Fruit fly (Drosophila melanogaster) whole organism, embryonic: ENCODE measurements around the gene kek4.
A peak's percentile ranks its signal among the peaks of the same experiment; 100 is the strongest.

ENCODE experiments used
- ATbp ChIP-seq: fragments of 200-800 bp; sonication (Bioruptor generic); optimal IDR thresholded peaks from 2 replicates; lab custom pipeline; 2017; ENCODE audit warnings: missing biosample characterization, mild to moderate bottlenecking, missing genetic modification characterization, missing genetic modification reagents
- CG12104 ChIP-seq: fragments of 200-800 bp; sonication (Bioruptor generic); optimal IDR thresholded peaks from 3 replicates; lab custom pipeline; 2016; ENCODE audit warnings: missing biosample characterization, missing genetic modification characterization
- CG1233 ChIP-seq: fragments of 200-800 bp; sonication (Bioruptor generic); optimal IDR thresholded peaks from 4 replicates; lab custom pipeline; 2018; ENCODE audit warnings: missing biosample characterization, mild to moderate bottlenecking, missing genetic modification characterization
- CG12942 ChIP-seq: fragments of 200-800 bp; sonication (Bioruptor generic); optimal IDR thresholded peaks from 3 replicates; lab custom pipeline; 2016; ENCODE audit warnings: missing biosample characterization, missing genetic modification characterization
- CG13775 ChIP-seq: fragments of 200-800 bp; sonication (Bioruptor generic); optimal IDR thresholded peaks from 3 replicates; lab custom pipeline; 2017; ENCODE audit warnings: missing biosample characterization, mild to moderate bottlenecking, missing genetic modification characterization
- CG15011 ChIP-seq: fragments of 200-800 bp; sonication (Bioruptor generic); optimal IDR thresholded peaks from 3 replicates; lab custom pipeline; 2018; ENCODE audit warnings: missing biosample characterization, mild to moderate bottlenecking, missing genetic modification characterization
- CG15514 ChIP-seq: fragments of 200-800 bp; sonication (Bioruptor generic); optimal IDR thresholded peaks from 3 replicates; lab custom pipeline; 2017; ENCODE audit warnings: missing biosample characterization, missing genetic modification characterization, mild to moderate bottlenecking, moderate library complexity, missing genetic modification reagents
- CG16813 ChIP-seq: fragments of 200-800 bp; sonication (Bioruptor generic); IDR thresholded peaks from 3 replicates; pipeline ENCODE4 v1.3.6; 2022; ENCODE audit warnings: missing biosample characterization, missing genetic modification characterization; ENCODE audit not compliant: partially characterized antibody
- CG17361 ChIP-seq: fragments of 200-800 bp; sonication (Bioruptor generic); IDR thresholded peaks from 3 replicates; pipeline ENCODE4 v1.3.6; 2022; ENCODE audit warnings: missing biosample characterization, missing genetic modification characterization
- CG18599 ChIP-seq: fragments of 200-800 bp; sonication (Bioruptor generic); optimal IDR thresholded peaks from 3 replicates; lab custom pipeline; 2017; ENCODE audit warnings: missing biosample characterization, missing genetic modification characterization, mild to moderate bottlenecking, moderate library complexity, missing genetic modification reagents
- CG2712 ChIP-seq: fragments of 200-800 bp; optimal IDR thresholded peaks from 3 replicates; lab custom pipeline; 2019; ENCODE audit warnings: missing biosample characterization, mild to moderate bottlenecking, missing genetic modification characterization, moderate library complexity
- CG3847 ChIP-seq: fragments of 200-800 bp; sonication (Bioruptor generic); IDR thresholded peaks from 2 replicates; pipeline ENCODE4 v1.3.6; 2022; ENCODE audit warnings: missing biosample characterization, missing genetic modification characterization
- CG4617 ChIP-seq: fragments of 200-800 bp; sonication (Bioruptor generic); optimal IDR thresholded peaks from 3 replicates; lab custom pipeline; 2016; ENCODE audit warnings: missing biosample characterization, missing genetic modification characterization, borderline replicate concordance
- CG6272 ChIP-seq: fragments of 200-800 bp; sonication (Bioruptor generic); IDR thresholded peaks from 2 replicates; pipeline ENCODE4 v1.3.6; 2022; ENCODE audit warnings: missing biosample characterization, missing genetic modification characterization
- CG8281 ChIP-seq: fragments of 200-800 bp; sonication (Bioruptor generic); optimal IDR thresholded peaks from 2 replicates; lab custom pipeline; 2018; ENCODE audit warnings: missing biosample characterization, mild to moderate bottlenecking, missing genetic modification characterization, moderate library complexity
- CG9215 ChIP-seq: fragments of 200-800 bp; sonication (Bioruptor generic); IDR thresholded peaks from 2 replicates; pipeline ENCODE4 v1.3.6; 2022; ENCODE audit warnings: missing biosample characterization, missing genetic modification characterization
- CG9437 ChIP-seq: fragments of 200-800 bp; sonication (Bioruptor generic); optimal IDR thresholded peaks from 2 replicates; lab custom pipeline; 2018; ENCODE audit warnings: missing biosample characterization, mild to moderate bottlenecking, missing genetic modification characterization
- CG9609 ChIP-seq: fragments of 200-800 bp; sonication (Bioruptor generic); optimal IDR thresholded peaks from 3 replicates; lab custom pipeline; 2016; ENCODE audit warnings: missing biosample characterization, missing genetic modification characterization
- CoRest ChIP-seq: fragments of 200-800 bp; sonication (Bioruptor generic); optimal IDR thresholded peaks from 3 replicates; lab custom pipeline; 2018; ENCODE audit warnings: missing biosample characterization, mild to moderate bottlenecking, missing genetic modification characterization, moderate library complexity
- Deaf1 ChIP-seq: fragments of 200-800 bp; optimal IDR thresholded peaks from 3 replicates; lab custom pipeline; 2019; ENCODE audit warnings: missing biosample characterization, mild to moderate bottlenecking, missing genetic modification characterization, moderate library complexity
- E2f2 ChIP-seq: fragments of 200-800 bp; sonication (Bioruptor generic); IDR thresholded peaks from 2 replicates; pipeline ENCODE4 v1.3.6; 2022; ENCODE audit warnings: missing biosample characterization, missing genetic modification characterization
- Ets65A ChIP-seq: fragments of 200-800 bp; sonication (Bioruptor generic); peaks from one replicate; lab custom pipeline; 2016; ENCODE audit warnings: missing biosample characterization, missing genetic modification characterization
- Max ChIP-seq: fragments of 200-800 bp; sonication (Bioruptor generic); optimal IDR thresholded peaks from 2 replicates; lab custom pipeline; 2016; ENCODE audit warnings: missing biosample characterization, mild to moderate bottlenecking, missing genetic modification characterization
- Med ChIP-seq: fragments of 200-800 bp; sonication (Bioruptor generic); peaks from one replicate; lab custom pipeline; 2016; ENCODE audit warnings: missing biosample characterization, missing genetic modification characterization, mild to moderate bottlenecking, inconsistent platforms, moderate library complexity
- Mes4 ChIP-seq: fragments of 200-800 bp; sonication (Bioruptor generic); optimal IDR thresholded peaks from 2 replicates; lab custom pipeline; 2016; ENCODE audit warnings: missing biosample characterization, missing genetic modification characterization
- NC2α ChIP-seq: fragments of 200-800 bp; sonication (Bioruptor generic); optimal IDR thresholded peaks from 2 replicates; lab custom pipeline; 2016; ENCODE audit warnings: missing biosample characterization, missing genetic modification characterization
- NK7.1 ChIP-seq: fragments of 200-800 bp; sonication (Bioruptor generic); optimal IDR thresholded peaks from 3 replicates; lab custom pipeline; 2016; ENCODE audit warnings: missing biosample characterization, missing genetic modification characterization
- NfI ChIP-seq: fragments of 200-800 bp; sonication (Bioruptor generic); optimal IDR thresholded peaks from 3 replicates; lab custom pipeline; 2018; ENCODE audit warnings: missing biosample characterization, mild to moderate bottlenecking, missing genetic modification characterization, moderate library complexity
- PHDP ChIP-seq: fragments of 200-800 bp; sonication (Bioruptor generic); optimal IDR thresholded peaks from 3 replicates; lab custom pipeline; 2018; ENCODE audit warnings: missing biosample characterization, mild to moderate bottlenecking, missing genetic modification characterization, moderate library complexity
- ara ChIP-seq: fragments of 200-800 bp; sonication (Bioruptor generic); IDR thresholded peaks from 2 replicates; pipeline ENCODE4 v1.3.6; 2022; ENCODE audit warnings: missing biosample characterization, missing genetic modification characterization
- caup ChIP-seq: fragments of 200-800 bp; sonication (Bioruptor generic); optimal IDR thresholded peaks from 3 replicates; lab custom pipeline; 2017; ENCODE audit warnings: missing biosample characterization, mild to moderate bottlenecking, missing genetic modification characterization, moderate library complexity; ENCODE audit not compliant: severe bottlenecking
- ci ChIP-seq: fragments of 200-800 bp; sonication (Bioruptor generic); IDR thresholded peaks from 3 replicates; pipeline ENCODE4 v1.3.6; 2022; ENCODE audit warnings: missing biosample characterization, missing genetic modification characterization
- crp ChIP-seq, 2 experiments: fragments of 200-800 bp; sonication (Bioruptor generic); optimal IDR thresholded peaks; 2 replicates in 1 of 2; 3 replicates in 1 of 2; lab custom pipeline; 2017; ENCODE audit warnings: missing biosample characterization in 2 of 2, missing genetic modification characterization in 2 of 2, mild to moderate bottlenecking in 1 of 2, moderate library complexity in 1 of 2
- dan ChIP-seq: fragments of 200-800 bp; sonication (Bioruptor generic); IDR thresholded peaks from 2 replicates; pipeline ENCODE4 v1.3.6; 2022; ENCODE audit warnings: missing biosample characterization, missing genetic modification characterization
- disco-r ChIP-seq: fragments of 200-800 bp; sonication (Bioruptor generic); optimal IDR thresholded peaks from 2 replicates; lab custom pipeline; 2016; ENCODE audit warnings: missing biosample characterization, missing genetic modification characterization
- gsb-n ChIP-seq: fragments of 200-800 bp; sonication (Bioruptor generic); optimal IDR thresholded peaks from 3 replicates; lab custom pipeline; 2018; ENCODE audit warnings: missing biosample characterization, mild to moderate bottlenecking, missing genetic modification characterization
- her ChIP-seq: fragments of 200-800 bp; sonication (Bioruptor generic); optimal IDR thresholded peaks from 2 replicates; lab custom pipeline; 2016; ENCODE audit warnings: missing biosample characterization, missing genetic modification characterization
- luna ChIP-seq: fragments of 200-800 bp; sonication (Bioruptor generic); optimal IDR thresholded peaks from 2 replicates; lab custom pipeline; 2016; ENCODE audit warnings: missing biosample characterization, missing genetic modification characterization
- mam ChIP-seq: fragments of 200-800 bp; sonication (Bioruptor generic); optimal IDR thresholded peaks from 3 replicates; lab custom pipeline; 2016; ENCODE audit warnings: missing biosample characterization, missing genetic modification characterization
- oc ChIP-seq: fragments of 200-800 bp; sonication (Bioruptor generic); optimal IDR thresholded peaks from 2 replicates; lab custom pipeline; 2018; ENCODE audit warnings: missing biosample characterization, mild to moderate bottlenecking, missing genetic modification characterization, moderate library complexity
- pum ChIP-seq: fragments of 200-800 bp; sonication (Bioruptor generic); optimal IDR thresholded peaks from 2 replicates; lab custom pipeline; 2016; ENCODE audit warnings: missing biosample characterization, missing genetic modification characterization
- sc ChIP-seq, 3 experiments: fragments of >200 bp in 2 of 3; fragments of 200-800 bp in 1 of 3; sonication (Bioruptor generic) in 1 of 3; optimal IDR thresholded peaks; 2 replicates in 2 of 3; 3 replicates in 1 of 3; lab custom pipeline; 2017; ENCODE audit warnings: mild to moderate bottlenecking in 1 of 3, missing biosample characterization in 1 of 3, missing genetic modification characterization in 1 of 3, missing genetic modification reagents in 1 of 3
- sisA ChIP-seq: fragments of 200-800 bp; sonication (Bioruptor generic); IDR thresholded peaks from 2 replicates; pipeline ENCODE4 v1.3.6; 2022; ENCODE audit warnings: missing biosample characterization, missing genetic modification characterization
- sug ChIP-seq: fragments of 200-800 bp; optimal IDR thresholded peaks from 2 replicates; lab custom pipeline; 2019; ENCODE audit warnings: missing biosample characterization, mild to moderate bottlenecking, missing genetic modification characterization, moderate library complexity
- tio ChIP-seq: fragments of 200-800 bp; sonication (Bioruptor generic); optimal IDR thresholded peaks from 2 replicates; lab custom pipeline; 2017; ENCODE audit warnings: missing biosample characterization, missing genetic modification characterization, inconsistent platforms
- trem ChIP-seq: fragments of 200-800 bp; optimal IDR thresholded peaks from 3 replicates; lab custom pipeline; 2019; ENCODE audit warnings: missing biosample characterization, mild to moderate bottlenecking, missing genetic modification characterization, moderate library complexity
- trh ChIP-seq: fragments of 200-800 bp; sonication (Bioruptor generic); optimal IDR thresholded peaks from 2 replicates; lab custom pipeline; 2016; ENCODE audit warnings: missing biosample characterization, missing genetic modification characterization
- ttk ChIP-seq: fragments of 200-800 bp; sonication (Bioruptor generic); IDR thresholded peaks from 2 replicates; pipeline ENCODE4 v2.1.2; 2022; ENCODE audit warnings: missing biosample characterization, missing genetic modification characterization
- wek ChIP-seq: fragments of 200-800 bp; sonication (Bioruptor generic); optimal IDR thresholded peaks from 3 replicates; lab custom pipeline; 2018; ENCODE audit warnings: missing biosample characterization, mild to moderate bottlenecking, missing genetic modification characterization, moderate library complexity

kek4 gene

DNA sequence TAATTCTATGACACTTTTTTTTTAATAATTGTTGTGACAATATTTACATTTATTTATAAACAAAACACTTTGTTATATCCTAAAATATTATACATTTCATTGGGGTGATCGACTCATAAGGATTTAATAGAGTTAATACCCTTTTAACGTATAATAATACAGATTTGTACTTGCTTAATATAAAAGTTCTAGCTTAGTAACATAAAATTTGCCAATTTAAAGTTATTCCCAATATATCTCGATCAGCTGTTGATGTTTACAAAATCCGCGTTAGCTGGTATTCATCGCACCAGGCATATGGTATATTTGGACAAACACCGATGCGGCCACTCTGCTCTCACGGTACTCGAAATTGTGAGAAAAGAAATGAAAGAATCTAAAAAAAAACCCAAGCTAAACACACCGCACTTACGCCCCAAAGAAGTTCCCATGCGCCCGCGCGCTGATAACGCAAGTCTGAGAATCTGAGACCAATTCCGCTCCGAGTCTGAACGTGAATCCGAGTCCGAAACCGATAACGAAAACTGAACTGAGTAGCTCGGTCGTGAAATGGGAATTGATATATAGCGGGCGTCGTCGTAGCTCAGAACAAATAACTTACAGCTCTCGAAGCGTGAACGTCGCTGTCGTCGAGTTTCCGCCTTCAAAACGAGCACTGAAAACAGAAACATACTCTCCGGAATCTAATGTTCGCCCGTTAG is 11.6 kb downstream of the kek4 start, which contains the start of gene Pect (continued):
- TF ChIP-seq gsb-n (tag; lab: Kevin White, UChicago): no peak
- TF ChIP-seq Max (GFP tag; lab: Kevin White, UChicago): no peak
- TF ChIP-seq CG3847 (GFP tag; lab: Robert Waterston, UW): 0 out of 2 replicates have a peak, but pooled peaks have one; percentile 28
- peak; percentile 52 for TF ChIP-seq CG13775 (GFP tag; lab: Kevin White, UChicago)
- no peak for TF ChIP-seq CG1233 (GFP tag; lab: Kevin White, UChicago)
- TF ChIP-seq CG4617: no peak
- TF ChIP-seq ara (GFP tag; lab: Robert Waterston, UW): no peak
- no peak for TF ChIP-seq Ets65A (GFP tag; lab: Kevin White, UChicago)
- TF ChIP-seq her (GFP tag; lab: Kevin White, UChicago): peak; percentile 98
- peak; percentile 95 for TF ChIP-seq Deaf1 (tag; lab: Kevin White, UChicago)
- TF ChIP-seq NK7.1 (GFP tag; lab: Kevin White, UChicago): no peak
- no peak for TF ChIP-seq pum (GFP tag; lab: Kevin White, UChicago)
- TF ChIP-seq CG18599 (GFP tag; lab: Kevin White, UChicago): no peak
- TF ChIP-seq dan (GFP tag; lab: Robert Waterston, UW): no peak
- TF ChIP-seq oc (tag; lab: Kevin White, UChicago): no peak
- TF ChIP-seq NfI: no peak
- TF ChIP-seq E2f2 (GFP tag; lab: Robert Waterston, UW): 0 out of 2 replicates have a peak, but pooled peaks have one; percentile 6
- TF ChIP-seq luna: no peak
- TF ChIP-seq mam (GFP tag; lab: Kevin White, UChicago): no peak
- no peak for TF ChIP-seq sisA
- no peak for TF ChIP-seq CG8281 (tag; lab: Kevin White, UChicago)
- TF ChIP-seq trh (GFP tag; lab: Kevin White, UChicago): no peak
- peak; percentile 98 for TF ChIP-seq CG15514
- peak; percentile 58 for TF ChIP-seq CoRest
- peak; percentile 30 for TF ChIP-seq caup (GFP tag; lab: Kevin White, UChicago)
- peak; percentile 8 for TF ChIP-seq CG12104
- TF ChIP-seq sc (optimal IDR thresholded peaks at IDR 0.05; lab: Kevin White, UChicago): no peak
- TF ChIP-seq sc (GFP tag; optimal IDR thresholded peaks at IDR 0.05; lab: Kevin White, UChicago): no peak
- TF ChIP-seq tio (GFP tag; lab: Kevin White, UChicago): no peak
- TF ChIP-seq wek: peak; percentile 5
- TF ChIP-seq CG2712 (tag; lab: Kevin White, UChicago): no peak
- TF ChIP-seq CG12942 (GFP tag; lab: Kevin White, UChicago): no peak
- peak; percentile 29 for TF ChIP-seq sug (tag; lab: Kevin White, UChicago)
- TF ChIP-seq CG9609 (GFP tag; lab: Kevin White, UChicago): no peak
- TF ChIP-seq ttk (GFP tag; lab: Robert Waterston, UW): no peak
- TF ChIP-seq CG16813 (GFP tag; lab: Robert Waterston, UW): peak; percentile 53
- peak; percentile 8 for TF ChIP-seq NC2α (GFP tag; lab: Kevin White, UChicago)
- TF ChIP-seq CG6272 (GFP tag; lab: Robert Waterston, UW): no peak
- TF ChIP-seq PHDP: no peak
- peak; percentile 82 to 95 for TF ChIP-seq crp (GFP tag; optimal IDR thresholded peaks at IDR 0.05; lab: Kevin White, UChicago)
- TF ChIP-seq CG17361 (GFP tag; lab: Robert Waterston, UW): no peak
- peak; percentile 79 for TF ChIP-seq Med (GFP tag; lab: Kevin White, UChicago)
- peak; percentile 9; the same call in 1 of the 3 replicates for TF ChIP-seq ci (GFP tag; lab: Robert Waterston, UW)
- TF ChIP-seq CG9437: no peak
- no peak for TF ChIP-seq CG9215 (GFP tag; lab: Robert Waterston, UW)
- TF ChIP-seq trem (tag; lab: Kevin White, UChicago): peak; percentile 25
- no peak for TF ChIP-seq disco-r
- no peak for TF ChIP-seq Mes4
- no peak for TF ChIP-seq ATbp (GFP tag; lab: Kevin White, UChicago)
- no peak for TF ChIP-seq CG15011
